Fruit fly (Drosophila melanogaster) whole organism: ENCODE measurements around the gene caz.

Source experiments
- CG8478 ChIP-seq: fragments of >200 bp; optimal IDR thresholded peaks from 2 replicates; lab custom pipeline; 2018; ENCODE audit warnings: inconsistent platforms
- Dll ChIP-seq: fragments of >200 bp; optimal IDR thresholded peaks from 2 replicates; lab custom pipeline; 2017
- pan ChIP-seq: fragments of >200 bp; optimal IDR thresholded peaks from 2 replicates; lab custom pipeline; 2017
- psq ChIP-seq: fragments of >200 bp; optimal IDR thresholded peaks from 2 replicates; lab custom pipeline; 2017
- usp ChIP-seq: fragments of >200 bp; optimal IDR thresholded peaks from 2 replicates; lab custom pipeline; 2017; ENCODE audit warnings: missing biosample characterization, missing genetic modification characterization, mixed read lengths

DNA sequence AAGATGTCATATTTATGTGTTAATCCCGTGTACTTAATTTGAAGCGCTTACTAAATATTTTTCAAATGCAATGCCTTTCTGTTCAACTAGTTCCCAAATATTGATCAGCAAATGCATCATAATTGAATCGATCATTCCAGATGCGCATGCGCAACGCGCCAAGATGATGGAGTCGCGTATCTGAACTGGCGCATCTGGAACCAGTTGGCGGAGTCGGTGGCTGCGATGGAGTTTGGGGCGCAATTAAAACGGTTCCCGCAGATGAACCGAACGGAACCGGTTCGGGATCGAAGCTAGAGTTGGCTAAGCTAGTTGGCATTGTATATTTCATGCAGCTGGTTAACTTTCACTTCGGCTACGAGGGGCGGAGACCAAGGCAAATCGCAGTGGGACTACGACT is 36.9 kb downstream of the caz start, which contains the start of gene CalpC:
- TF ChIP-seq usp (no peak), psq (no peak), CG8478 (lab: Kevin White, UChicago) (no peak), pan (lab: Kevin White, UChicago) (no peak), Dll (lab: Kevin White, UChicago) (no peak)
